Worm (Caenorhabditis elegans): ENCODE data around the gene hpo-30.

DNA sequence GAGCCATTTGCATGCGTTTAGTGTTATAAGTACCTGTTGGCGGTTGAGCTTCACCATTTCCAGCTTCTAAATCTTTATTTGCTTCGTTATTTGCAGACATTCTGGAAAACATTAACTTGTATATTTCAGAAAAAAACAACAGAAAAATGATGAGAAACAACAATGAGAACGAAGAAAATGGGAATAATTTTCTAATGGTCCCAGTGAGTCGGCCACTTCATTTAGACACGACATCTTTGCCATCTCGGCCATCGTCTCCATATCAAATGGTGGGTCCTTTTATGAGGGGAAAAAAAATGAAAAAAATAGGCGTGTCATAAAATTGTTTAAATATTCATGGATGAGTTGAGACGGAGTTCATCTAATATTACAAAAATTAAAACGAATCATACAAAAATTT, 35.7 kb upstream of the hpo-30 start, which contains the start of gene snb-2:
- TF ChIP-seq cog-1 (tag; optimal IDR thresholded peaks at IDR 0.05) (no peak), ztf-29 (GFP tag; IDR thresholded peaks at IDR 0.05) (no peak), ref-1 (GFP tag; conservative IDR thresholded peaks at IDR 0.05) (no peak), ztf-23 (GFP tag; IDR thresholded peaks at IDR 0.05) (no peak), flt-1 (GFP tag; IDR thresholded peaks at IDR 0.05) (no peak), med-1 (GFP tag; optimal IDR thresholded peaks at IDR 0.05; ENCODE audit: insufficient read depth) (no peak)

Data from whole organism, midembryonic.